Worm (Caenorhabditis elegans) whole organism, mixed stage, embryonic: ENCODE data around the gene F21H12.3.

Source experiments
- blmp-1 ChIP-seq: fragments of 150-350 bp; optimal IDR thresholded peaks from 2 replicates; lab custom pipeline; 2014; ENCODE audit warnings: missing biosample characterization, missing genetic modification characterization
- ceh-39 ChIP-seq: fragments of 150-350 bp; optimal IDR thresholded peaks from 2 replicates; lab custom pipeline; 2014; ENCODE audit warnings: missing biosample characterization, missing genetic modification characterization
- ceh-43 ChIP-seq: fragments of 200-800 bp; sonication (Bioruptor generic); optimal IDR thresholded peaks from 2 replicates; lab custom pipeline; 2018; ENCODE audit warnings: mild to moderate bottlenecking, missing genetic modification characterization, moderate library complexity, missing compliant biosample characterization
- ceh-83 ChIP-seq: fragments of 200-800 bp; sonication (Bioruptor generic); optimal IDR thresholded peaks from 2 replicates; lab custom pipeline; 2018; ENCODE audit warnings: mild to moderate bottlenecking, missing genetic modification characterization, missing compliant biosample characterization
- cnd-1 ChIP-seq: fragments of 200-800 bp; sonication (Bioruptor generic); optimal IDR thresholded peaks from 2 replicates; lab custom pipeline; 2018; ENCODE audit warnings: mild to moderate bottlenecking, missing genetic modification characterization, missing compliant biosample characterization
- elt-1 ChIP-seq: sonication (generic microtip); optimal IDR thresholded peaks from 2 replicates; lab custom pipeline; 2017; ENCODE audit warnings: missing genetic modification characterization, mild to moderate bottlenecking, missing compliant biosample characterization, antibody characterized with exemption, moderate library complexity, borderline replicate concordance; ENCODE audit not compliant: insufficient read depth
- elt-3 ChIP-seq: fragments of 150-350 bp; optimal IDR thresholded peaks from 2 replicates; lab custom pipeline; 2014; ENCODE audit warnings: missing biosample characterization, missing genetic modification characterization
- ham-2 ChIP-seq: fragments of 200-800 bp; sonication (Bioruptor generic); optimal IDR thresholded peaks from 2 replicates; lab custom pipeline; 2018; ENCODE audit warnings: mild to moderate bottlenecking, missing genetic modification characterization, missing compliant biosample characterization
- hlh-1 ChIP-seq: fragments of 150-350 bp; optimal IDR thresholded peaks from 2 replicates; lab custom pipeline; 2014; ENCODE audit warnings: missing biosample characterization, missing genetic modification reagents, missing genetic modification characterization
- lin-32 ChIP-seq: fragments of 200-800 bp; sonication (Bioruptor generic); optimal IDR thresholded peaks from 2 replicates; lab custom pipeline; 2018; ENCODE audit warnings: mild to moderate bottlenecking, missing genetic modification characterization, missing compliant biosample characterization
- mls-2 ChIP-seq: sonication (generic microtip); optimal IDR thresholded peaks from 2 replicates; lab custom pipeline; 2016; ENCODE audit warnings: mild to moderate bottlenecking, missing genetic modification characterization, moderate library complexity, missing compliant biosample characterization
- nhr-28 ChIP-seq: fragments of 150-350 bp; optimal IDR thresholded peaks from 2 replicates; lab custom pipeline; 2014; ENCODE audit warnings: missing biosample characterization, missing genetic modification characterization
- pha-4 ChIP-seq: fragments of 150-350 bp; optimal IDR thresholded peaks from 2 replicates; lab custom pipeline; 2018; ENCODE audit warnings: missing biosample characterization, missing genetic modification reagents, missing genetic modification characterization
- sem-2 ChIP-seq: fragments of 200-800 bp; sonication (Bioruptor generic); optimal IDR thresholded peaks from 2 replicates; lab custom pipeline; 2018; ENCODE audit warnings: mild to moderate bottlenecking, missing genetic modification characterization, missing compliant biosample characterization
- sptf-1 ChIP-seq: sonication (generic microtip); optimal IDR thresholded peaks from 2 replicates; lab custom pipeline; 2017; ENCODE audit warnings: mild to moderate bottlenecking, missing genetic modification characterization, moderate library complexity, missing compliant biosample characterization
- unc-120 ChIP-seq: sonication (generic microtip); optimal IDR thresholded peaks from 2 replicates; lab custom pipeline; 2017; ENCODE audit warnings: missing genetic modification characterization, missing compliant biosample characterization; ENCODE audit not compliant: poor library complexity, severe bottlenecking
- unc-39 ChIP-seq: fragments of 150-350 bp; optimal IDR thresholded peaks from 2 replicates; lab custom pipeline; 2014; ENCODE audit warnings: missing biosample characterization, missing genetic modification characterization
- unc-62 ChIP-seq: fragments of 150-350 bp; optimal IDR thresholded peaks from 2 replicates; lab custom pipeline; 2014; ENCODE audit warnings: missing biosample characterization, missing genetic modification reagents, missing genetic modification characterization
- ztf-11 ChIP-seq: fragments of 150-350 bp; optimal IDR thresholded peaks from 2 replicates; lab custom pipeline; 2014; ENCODE audit warnings: missing biosample characterization, missing genetic modification characterization

The F21H12.3 gene

ce11 chrII:6125259-6125658 lies 42.5 kb downstream of the F21H12.3 start, which contains the start of gene rars-2:
Gene rars-2, plus strand, starts transcription at chrII:6125559.
- no peak for TF ChIP-seq unc-39 (tag; lab: Kevin White, UChicago)
- no peak for TF ChIP-seq unc-120
- no peak for TF ChIP-seq elt-1 (tag; lab: Kevin White, UChicago)
- no peak for TF ChIP-seq sem-2 (GFP tag; lab: Kevin White, UChicago)
- TF ChIP-seq ztf-11 (tag; lab: Kevin White, UChicago), result no peak
- TF ChIP-seq blmp-1, result no peak
- no peak for TF ChIP-seq nhr-28
- no peak for TF ChIP-seq hlh-1 (tag; lab: Kevin White, UChicago)
- TF ChIP-seq lin-32, result no peak
- TF ChIP-seq ceh-83, result no peak
- TF ChIP-seq elt-3 (tag; lab: Kevin White, UChicago), result no peak
- no peak for TF ChIP-seq ceh-39 (tag; lab: Kevin White, UChicago)
- no peak for TF ChIP-seq sptf-1 (tag; lab: Kevin White, UChicago)
- no peak for TF ChIP-seq ham-2 (GFP tag; lab: Kevin White, UChicago)
- TF ChIP-seq, all 35 proteins: peak for 0

ce11 chrII:6132595-6132994 lies 49.9 kb downstream of the F21H12.3 start, which contains the start of gene abts-3:
Gene abts-3, plus strand, starts transcription at chrII:6132895.
- TF ChIP-seq cnd-1 (tag; lab: Kevin White, UChicago), result no peak
- TF ChIP-seq ceh-43 (GFP tag; lab: Kevin White, UChicago), result no peak
- TF ChIP-seq unc-62 (GFP tag; lab: Kevin White, UChicago), result no peak
- no peak for TF ChIP-seq pha-4 (tag; lab: Kevin White, UChicago)
- TF ChIP-seq mls-2 (tag; lab: Kevin White, UChicago), result no peak
